Fruit fly (Drosophila melanogaster) whole organism, embryonic: ENCODE results near the gene Atg12.

Experiments
- Adf1 ChIP-seq: fragments of 200-800 bp; sonication (Bioruptor generic); IDR thresholded peaks from 2 replicates; pipeline ENCODE4 v1.3.6; 2022; ENCODE audit warnings: missing biosample characterization, missing genetic modification characterization
- CG10543 ChIP-seq: fragments of 200-800 bp; sonication (Bioruptor generic); optimal IDR thresholded peaks from 3 replicates; lab custom pipeline; 2017; ENCODE audit warnings: missing biosample characterization, mild to moderate bottlenecking, missing genetic modification characterization, moderate library complexity
- CG10654 ChIP-seq: fragments of 200-800 bp; sonication (Bioruptor generic); optimal IDR thresholded peaks from 2 replicates; lab custom pipeline; 2016; ENCODE audit warnings: missing biosample characterization, missing genetic modification characterization
- CG10979 ChIP-seq: fragments of 200-800 bp; sonication (Bioruptor generic); optimal IDR thresholded peaks from 2 replicates; lab custom pipeline; 2018; ENCODE audit warnings: missing biosample characterization, mild to moderate bottlenecking, missing genetic modification characterization, moderate library complexity
- CG12744 ChIP-seq: fragments of 200-800 bp; sonication (Bioruptor generic); optimal IDR thresholded peaks from 2 replicates; lab custom pipeline; 2016; ENCODE audit warnings: missing biosample characterization, missing genetic modification characterization
- CG12942 ChIP-seq: fragments of 200-800 bp; sonication (Bioruptor generic); optimal IDR thresholded peaks from 3 replicates; lab custom pipeline; 2016; ENCODE audit warnings: missing biosample characterization, missing genetic modification characterization
- CG13424 ChIP-seq: fragments of 200-800 bp; sonication (Bioruptor generic); optimal IDR thresholded peaks from 2 replicates; lab custom pipeline; 2019; ENCODE audit warnings: missing biosample characterization, mild to moderate bottlenecking, missing genetic modification characterization, moderate library complexity
- CG13894 ChIP-seq: fragments of 200-800 bp; sonication (Bioruptor generic); optimal IDR thresholded peaks from 3 replicates; lab custom pipeline; 2018; ENCODE audit warnings: missing biosample characterization, mild to moderate bottlenecking, missing genetic modification characterization, moderate library complexity
- CG14965 ChIP-seq: fragments of 200-800 bp; sonication (Bioruptor generic); optimal IDR thresholded peaks from 2 replicates; lab custom pipeline; 2016; ENCODE audit warnings: missing biosample characterization, missing genetic modification characterization, borderline replicate concordance
- CG15514 ChIP-seq: fragments of 200-800 bp; sonication (Bioruptor generic); optimal IDR thresholded peaks from 3 replicates; lab custom pipeline; 2017; ENCODE audit warnings: missing biosample characterization, missing genetic modification characterization, mild to moderate bottlenecking, moderate library complexity, missing genetic modification reagents
- CG17359 ChIP-seq: fragments of 200-800 bp; sonication (Bioruptor generic); optimal IDR thresholded peaks from 3 replicates; lab custom pipeline; 2018; ENCODE audit warnings: missing biosample characterization, mild to moderate bottlenecking, missing genetic modification characterization, moderate library complexity
- CG17802 ChIP-seq: fragments of 200-800 bp; sonication (Bioruptor generic); optimal IDR thresholded peaks from 2 replicates; lab custom pipeline; 2018; ENCODE audit warnings: missing biosample characterization, mild to moderate bottlenecking, missing genetic modification characterization, moderate library complexity
- CG1832 ChIP-seq: fragments of 200-800 bp; sonication (Bioruptor generic); optimal IDR thresholded peaks from 2 replicates; lab custom pipeline; 2017; ENCODE audit warnings: missing biosample characterization, mild to moderate bottlenecking, missing genetic modification characterization, inconsistent platforms
- CG2199 ChIP-seq: fragments of 200-800 bp; sonication (Bioruptor generic); IDR thresholded peaks from 3 replicates; pipeline ENCODE4 v1.3.6; 2022; ENCODE audit warnings: missing biosample characterization, missing genetic modification characterization
- CG2712 ChIP-seq: fragments of 200-800 bp; optimal IDR thresholded peaks from 3 replicates; lab custom pipeline; 2019; ENCODE audit warnings: missing biosample characterization, mild to moderate bottlenecking, missing genetic modification characterization, moderate library complexity
- CG32767 ChIP-seq: fragments of 200-800 bp; sonication (Bioruptor generic); IDR thresholded peaks from 2 replicates; pipeline ENCODE4 v1.3.6; 2022; ENCODE audit warnings: missing biosample characterization, missing genetic modification characterization
- CG3281 ChIP-seq: fragments of 200-800 bp; sonication (Bioruptor generic); optimal IDR thresholded peaks from 3 replicates; lab custom pipeline; 2017; ENCODE audit warnings: missing biosample characterization, mild to moderate bottlenecking, missing genetic modification characterization
- CG33213 ChIP-seq: fragments of 200-800 bp; sonication (Bioruptor generic); optimal IDR thresholded peaks from 3 replicates; lab custom pipeline; 2016; ENCODE audit warnings: missing biosample characterization, missing genetic modification characterization
- CG4328 ChIP-seq: fragments of 200-800 bp; sonication (Bioruptor generic); optimal IDR thresholded peaks from 3 replicates; lab custom pipeline; 2017; ENCODE audit warnings: missing biosample characterization, missing genetic modification reagents, missing genetic modification characterization
- CG4730 ChIP-seq: fragments of 200-800 bp; sonication (Bioruptor generic); IDR thresholded peaks from 2 replicates; pipeline ENCODE4 v1.3.6; 2022; ENCODE audit warnings: missing biosample characterization, missing genetic modification characterization
- CG4820 ChIP-seq: fragments of 200-800 bp; sonication (Bioruptor generic); optimal IDR thresholded peaks from 3 replicates; lab custom pipeline; 2016; ENCODE audit warnings: missing biosample characterization, missing genetic modification characterization
- CG7745 ChIP-seq: fragments of 200-800 bp; sonication (Bioruptor generic); optimal IDR thresholded peaks from 2 replicates; lab custom pipeline; 2018; ENCODE audit warnings: missing biosample characterization, mild to moderate bottlenecking, missing genetic modification characterization, moderate library complexity
- Deaf1 ChIP-seq: fragments of 200-800 bp; optimal IDR thresholded peaks from 3 replicates; lab custom pipeline; 2019; ENCODE audit warnings: missing biosample characterization, mild to moderate bottlenecking, missing genetic modification characterization, moderate library complexity
- Dek ChIP-seq: fragments of 200-800 bp; sonication (Bioruptor generic); optimal IDR thresholded peaks from 3 replicates; lab custom pipeline; 2019; ENCODE audit warnings: missing biosample characterization, mild to moderate bottlenecking, missing genetic modification characterization, moderate library complexity
- Eip74EF ChIP-seq, 2 experiments: fragments of 200-800 bp in 1 of 2; fragments of >200 bp in 1 of 2; sonication (Bioruptor generic) in 1 of 2; optimal IDR thresholded peaks; 2 replicates each; lab custom pipeline; 2017 to 2019; ENCODE audit warnings: missing biosample characterization in 2 of 2, missing genetic modification characterization in 2 of 2, mild to moderate bottlenecking in 1 of 2, moderate library complexity in 1 of 2
- Elba2 ChIP-seq: fragments of 200-800 bp; sonication (Bioruptor generic); optimal IDR thresholded peaks from 3 replicates; lab custom pipeline; 2016; ENCODE audit warnings: missing biosample characterization, missing genetic modification characterization
- Oaz ChIP-seq: fragments of 200-800 bp; sonication (Bioruptor generic); IDR thresholded peaks from 2 replicates; pipeline ENCODE4 v1.3.6; 2022; ENCODE audit warnings: missing biosample characterization, missing genetic modification characterization
- Opbp ChIP-seq: fragments of 200-800 bp; sonication (Bioruptor generic); IDR thresholded peaks from 3 replicates; pipeline ENCODE4 v1.3.6; 2022; ENCODE audit warnings: missing biosample characterization, missing genetic modification characterization; ENCODE audit not compliant: partially characterized antibody
- Sox102F ChIP-seq: fragments of 200-800 bp; sonication (Bioruptor generic); optimal IDR thresholded peaks from 2 replicates; lab custom pipeline; 2018; ENCODE audit warnings: missing biosample characterization, mild to moderate bottlenecking, missing genetic modification characterization, moderate library complexity
- ac ChIP-seq: fragments of 200-800 bp; sonication (Bioruptor generic); optimal IDR thresholded peaks from 3 replicates; lab custom pipeline; 2017; ENCODE audit warnings: missing biosample characterization, mild to moderate bottlenecking, missing genetic modification characterization
- ash1 ChIP-seq: fragments of 200-800 bp; sonication (Bioruptor generic); optimal IDR thresholded peaks from 2 replicates; lab custom pipeline; 2018; ENCODE audit warnings: missing biosample characterization, mild to moderate bottlenecking, missing genetic modification characterization
- chinmo ChIP-seq: fragments of 200-800 bp; sonication (Bioruptor generic); IDR thresholded peaks from 4 replicates; pipeline ENCODE4 v1.3.6; 2022; ENCODE audit warnings: missing biosample characterization, missing genetic modification characterization; ENCODE audit not compliant: partially characterized antibody
- dmrt11E ChIP-seq: fragments of 200-800 bp; sonication (Bioruptor generic); optimal IDR thresholded peaks from 3 replicates; lab custom pipeline; 2018; ENCODE audit warnings: missing biosample characterization, mild to moderate bottlenecking, missing genetic modification characterization, moderate library complexity
- fu2 ChIP-seq: fragments of 200-800 bp; sonication (Bioruptor generic); optimal IDR thresholded peaks from 2 replicates; lab custom pipeline; 2016; ENCODE audit warnings: missing biosample characterization, missing genetic modification characterization
- gem ChIP-seq: fragments of 200-800 bp; sonication (Bioruptor generic); optimal IDR thresholded peaks from 2 replicates; lab custom pipeline; 2019; ENCODE audit warnings: missing biosample characterization, mild to moderate bottlenecking, missing genetic modification characterization, moderate library complexity
- gsb-n ChIP-seq: fragments of 200-800 bp; sonication (Bioruptor generic); optimal IDR thresholded peaks from 3 replicates; lab custom pipeline; 2018; ENCODE audit warnings: missing biosample characterization, mild to moderate bottlenecking, missing genetic modification characterization
- klu ChIP-seq: fragments of 200-800 bp; sonication (Bioruptor generic); IDR thresholded peaks from 2 replicates; pipeline ENCODE4 v1.3.6; 2022; ENCODE audit warnings: missing biosample characterization, missing genetic modification characterization
- knrl ChIP-seq: fragments of 200-800 bp; sonication (Bioruptor generic); IDR thresholded peaks from 3 replicates; pipeline ENCODE4 v1.3.6; 2022; ENCODE audit warnings: missing biosample characterization, missing genetic modification characterization; ENCODE audit not compliant: partially characterized antibody
- p53 ChIP-seq: fragments of 200-800 bp; sonication (Bioruptor generic); optimal IDR thresholded peaks from 2 replicates; lab custom pipeline; 2016; ENCODE audit warnings: missing biosample characterization, missing genetic modification characterization
- pzg ChIP-seq: fragments of 200-800 bp; sonication (Bioruptor generic); optimal IDR thresholded peaks from 3 replicates; lab custom pipeline; 2018; ENCODE audit warnings: missing biosample characterization, mild to moderate bottlenecking, missing genetic modification characterization, moderate library complexity
- repo ChIP-seq: fragments of 200-800 bp; sonication (Bioruptor generic); optimal IDR thresholded peaks from 2 replicates; lab custom pipeline; 2016; ENCODE audit warnings: missing biosample characterization, missing genetic modification characterization
- sim ChIP-seq: fragments of 200-800 bp; sonication (Bioruptor generic); IDR thresholded peaks from 2 replicates; pipeline ENCODE4 v1.3.6; 2022; ENCODE audit warnings: missing biosample characterization, missing genetic modification characterization
- sima ChIP-seq: fragments of 200-800 bp; sonication (Bioruptor generic); optimal IDR thresholded peaks from 2 replicates; lab custom pipeline; 2016; ENCODE audit warnings: missing biosample characterization, missing genetic modification characterization
- so ChIP-seq: fragments of 200-800 bp; sonication (Bioruptor generic); IDR thresholded peaks from 3 replicates; pipeline ENCODE4 v1.3.6; 2022; ENCODE audit warnings: missing biosample characterization, missing genetic modification characterization
- sqz ChIP-seq: fragments of 200-800 bp; sonication (Bioruptor generic); optimal IDR thresholded peaks from 3 replicates; lab custom pipeline; 2018; ENCODE audit warnings: missing biosample characterization, mild to moderate bottlenecking, missing genetic modification characterization
- stwl ChIP-seq: fragments of 200-800 bp; sonication (Bioruptor generic); optimal IDR thresholded peaks from 3 replicates; lab custom pipeline; 2018; ENCODE audit warnings: missing biosample characterization, mild to moderate bottlenecking, missing genetic modification characterization, moderate library complexity
- tap ChIP-seq: fragments of 200-800 bp; optimal IDR thresholded peaks from 3 replicates; lab custom pipeline; 2019; ENCODE audit warnings: missing biosample characterization, mild to moderate bottlenecking, missing genetic modification characterization, moderate library complexity
- tio ChIP-seq: fragments of 200-800 bp; sonication (Bioruptor generic); optimal IDR thresholded peaks from 2 replicates; lab custom pipeline; 2017; ENCODE audit warnings: missing biosample characterization, missing genetic modification characterization, inconsistent platforms
- ttk ChIP-seq: fragments of 200-800 bp; sonication (Bioruptor generic); IDR thresholded peaks from 2 replicates; pipeline ENCODE4 v2.1.2; 2022; ENCODE audit warnings: missing biosample characterization, missing genetic modification characterization
- usp ChIP-seq: fragments of >200 bp; optimal IDR thresholded peaks from 2 replicates; lab custom pipeline; 2017; ENCODE audit warnings: missing biosample characterization, missing genetic modification characterization

Gene Atg12

DNA sequence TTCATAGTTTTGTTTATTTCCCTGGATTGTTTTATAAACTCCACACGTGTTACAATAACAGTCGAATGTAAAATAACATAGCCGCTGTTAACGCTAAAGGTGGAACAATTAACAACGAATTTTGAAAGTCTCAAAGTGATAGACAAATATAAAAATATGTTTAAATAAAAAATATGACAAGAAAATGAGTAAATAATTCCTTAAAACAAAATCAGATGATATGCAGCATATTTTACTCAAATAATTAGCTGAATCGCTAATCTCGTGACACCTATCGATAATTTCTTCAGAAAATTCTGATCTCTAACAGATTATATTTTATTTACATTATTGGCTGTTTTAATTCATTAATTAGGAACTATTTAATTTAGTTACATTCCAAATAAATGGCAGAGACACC, at the start of gene Atg12, which contains the start of gene CG5645 (continued):
- peak; percentile 76 for TF ChIP-seq tap
- peak; percentile 63 for TF ChIP-seq Sox102F (GFP tag; lab: Kevin White, UChicago)
- no peak for TF ChIP-seq ash1 (GFP tag; lab: Kevin White, UChicago)
- peak; percentile 40 for TF ChIP-seq pzg (GFP tag; lab: Kevin White, UChicago)
- TF ChIP-seq ac (GFP tag; lab: Kevin White, UChicago): no peak
- TF ChIP-seq chinmo: no peak
- no peak for TF ChIP-seq Adf1 (GFP tag; lab: Robert Waterston, UW)
- TF ChIP-seq CG12744 (GFP tag; lab: Kevin White, UChicago): no peak
- peak; percentile 41 for TF ChIP-seq CG10654 (GFP tag; lab: Kevin White, UChicago)
- peak; percentile 56 for TF ChIP-seq stwl
- TF ChIP-seq CG3281 (GFP tag; lab: Kevin White, UChicago): peak; percentile 58
- TF ChIP-seq Elba2 (GFP tag; lab: Kevin White, UChicago): no peak
- TF ChIP-seq Dek: peak; percentile 27
- TF ChIP-seq Opbp (GFP tag; lab: Robert Waterston, UW): peak; percentile 72; the same call in 2 of the 3 replicates
- TF ChIP-seq CG13894 (tag; lab: Kevin White, UChicago): no peak
- peak; percentile 8 for TF ChIP-seq tio (GFP tag; lab: Kevin White, UChicago)
- TF ChIP-seq CG10543: peak; percentile 71
- TF ChIP-seq dmrt11E (tag; lab: Kevin White, UChicago): peak; percentile 40
- no peak for TF ChIP-seq usp (GFP tag; lab: Kevin White, UChicago)
- TF ChIP-seq sqz (GFP tag; lab: Kevin White, UChicago): no peak
- TF ChIP-seq CG2199: no peak
- peak; percentile 49 for TF ChIP-seq CG4328 (GFP tag; lab: Kevin White, UChicago)
- no peak for TF ChIP-seq CG33213 (GFP tag; lab: Kevin White, UChicago)
- TF ChIP-seq gsb-n (tag; lab: Kevin White, UChicago): peak; percentile 58
- no peak for TF ChIP-seq CG7745 (tag; lab: Kevin White, UChicago)
- TF ChIP-seq CG17359: peak; percentile 66
- TF ChIP-seq CG32767 (GFP tag; lab: Robert Waterston, UW): no peak
- TF ChIP-seq CG2712 (tag; lab: Kevin White, UChicago): peak; percentile 80
- TF ChIP-seq Deaf1 (tag; lab: Kevin White, UChicago): peak; percentile 24
- peak; percentile 74 for TF ChIP-seq CG10979 (tag; lab: Kevin White, UChicago)
- no peak for TF ChIP-seq CG1832 (GFP tag; lab: Kevin White, UChicago)
- TF ChIP-seq knrl (GFP tag; lab: Robert Waterston, UW): peak; percentile 84
- no peak for TF ChIP-seq CG14965 (GFP tag; lab: Kevin White, UChicago)
- peak; percentile 84 for TF ChIP-seq gem (tag; lab: Kevin White, UChicago)
- TF ChIP-seq klu (GFP tag; lab: Robert Waterston, UW): no peak; the same call in 1 of the 2 replicates
- TF ChIP-seq CG4820 (GFP tag; lab: Kevin White, UChicago): peak; percentile 60
- no peak for TF ChIP-seq CG12942 (GFP tag; lab: Kevin White, UChicago)
- TF ChIP-seq fu2 (GFP tag; lab: Kevin White, UChicago): no peak
- TF ChIP-seq CG15514 (GFP tag; lab: Kevin White, UChicago): peak; percentile 73
- TF ChIP-seq sima: no peak
- TF ChIP-seq CG4730 (GFP tag; lab: Robert Waterston, UW): peak; percentile 48
- TF ChIP-seq CG13424 (tag; lab: Kevin White, UChicago): peak; percentile 74
- no peak for TF ChIP-seq so (GFP tag; lab: Robert Waterston, UW)
- no peak for TF ChIP-seq repo (GFP tag; lab: Kevin White, UChicago)
- no peak for TF ChIP-seq sim (GFP tag; lab: Robert Waterston, UW)
- no peak for TF ChIP-seq CG17802 (tag; lab: Kevin White, UChicago)
- no peak for TF ChIP-seq p53 (GFP tag; lab: Kevin White, UChicago)
- no peak for TF ChIP-seq Eip74EF (GFP tag; optimal IDR thresholded peaks at IDR 0.05; lab: Kevin White, UChicago)
- TF ChIP-seq Oaz (GFP tag; lab: Robert Waterston, UW): peak; percentile 41; the same call in 1 of the 2 replicates
- 0 out of 2 replicates have a peak, but pooled peaks have one; percentile 10 for TF ChIP-seq ttk
